Worm (Caenorhabditis elegans) whole organism, late embryonic: ENCODE measurements around the gene smc-5.

Source experiments
- C38D4.7 ChIP-seq: fragments of 200-800 bp; sonication (Bioruptor generic); optimal IDR thresholded peaks from 2 replicates; lab custom pipeline; 2018; ENCODE audit warnings: mild to moderate bottlenecking, missing genetic modification characterization, moderate library complexity, missing compliant biosample characterization
- K02D7.2 ChIP-seq: sonication (generic microtip); optimal IDR thresholded peaks from 2 replicates; lab custom pipeline; 2017; ENCODE audit warnings: mild to moderate bottlenecking, missing genetic modification characterization, missing compliant biosample characterization
- T23F11.4 ChIP-seq: fragments of 200-800 bp; sonication (Bioruptor generic); optimal IDR thresholded peaks from 2 replicates; lab custom pipeline; 2018; ENCODE audit warnings: mild to moderate bottlenecking, missing genetic modification characterization, missing compliant biosample characterization
- ahr-1 ChIP-seq: sonication (generic microtip); optimal IDR thresholded peaks from 2 replicates; lab custom pipeline; 2016; ENCODE audit warnings: missing genetic modification characterization, missing compliant biosample characterization
- ama-1 ChIP-seq: fragments of 150-350 bp; optimal IDR thresholded peaks from 2 replicates; lab custom pipeline; 2014
- ceh-18 ChIP-seq: sonication (generic microtip); optimal IDR thresholded peaks from 2 replicates; lab custom pipeline; 2016; ENCODE audit warnings: missing genetic modification characterization, missing compliant biosample characterization
- ceh-2 ChIP-seq: sonication (generic microtip); optimal IDR thresholded peaks from 2 replicates; lab custom pipeline; 2016; ENCODE audit warnings: missing genotype, missing genetic modification characterization, missing compliant biosample characterization
- ceh-22 ChIP-seq: sonication (generic microtip); optimal IDR thresholded peaks from 2 replicates; lab custom pipeline; 2017; ENCODE audit warnings: missing biosample characterization, missing genetic modification characterization
- ceh-30 ChIP-seq: fragments of 150-350 bp; optimal IDR thresholded peaks from 2 replicates; lab custom pipeline; 2014; ENCODE audit warnings: missing biosample characterization, missing genetic modification characterization
- ceh-31 ChIP-seq: sonication (generic microtip); optimal IDR thresholded peaks from 2 replicates; lab custom pipeline; 2016; ENCODE audit warnings: missing genetic modification characterization, missing compliant biosample characterization
- ceh-34 ChIP-seq: sonication (generic microtip); optimal IDR thresholded peaks from 2 replicates; lab custom pipeline; 2016; ENCODE audit warnings: mild to moderate bottlenecking, missing genetic modification characterization, missing compliant biosample characterization
- ceh-48 ChIP-seq: sonication (generic microtip); optimal IDR thresholded peaks from 2 replicates; lab custom pipeline; 2016; ENCODE audit warnings: missing genetic modification characterization, inconsistent platforms, missing compliant biosample characterization
- ceh-6 ChIP-seq: fragments of 200-800 bp; sonication (Bioruptor generic); optimal IDR thresholded peaks from 2 replicates; lab custom pipeline; 2018; ENCODE audit warnings: mild to moderate bottlenecking, missing genetic modification characterization, missing compliant biosample characterization
- elt-2 ChIP-seq: sonication (generic microtip); optimal IDR thresholded peaks from 2 replicates; lab custom pipeline; 2016; ENCODE audit warnings: missing genetic modification reagents, missing genetic modification characterization, missing compliant biosample characterization
- fkh-10 ChIP-seq: fragments of 150-350 bp; optimal IDR thresholded peaks from 2 replicates; lab custom pipeline; 2014; ENCODE audit warnings: missing biosample characterization, missing genetic modification reagents, missing genetic modification characterization
- fkh-6 ChIP-seq: sonication (generic microtip); optimal IDR thresholded peaks from 2 replicates; lab custom pipeline; 2016; ENCODE audit warnings: missing genetic modification characterization, missing compliant biosample characterization
- hlh-30 ChIP-seq: sonication (generic microtip); optimal IDR thresholded peaks from 2 replicates; lab custom pipeline; 2017; ENCODE audit warnings: antibody characterized with exemption, missing genetic modification characterization, missing compliant biosample characterization; ENCODE audit not compliant: insufficient read depth
- hlh-6 ChIP-seq: sonication (generic microtip); optimal IDR thresholded peaks from 2 replicates; lab custom pipeline; 2016; ENCODE audit warnings: missing genotype, missing genetic modification characterization, missing compliant biosample characterization
- lim-6 ChIP-seq: sonication (generic microtip); optimal IDR thresholded peaks from 2 replicates; lab custom pipeline; 2016; ENCODE audit warnings: missing genetic modification characterization, missing compliant biosample characterization
- madf-2 ChIP-seq: sonication (generic microtip); optimal IDR thresholded peaks from 2 replicates; lab custom pipeline; 2017; ENCODE audit warnings: missing genetic modification characterization, missing compliant biosample characterization
- nfya-1 ChIP-seq: sonication (generic microtip); optimal IDR thresholded peaks from 2 replicates; lab custom pipeline; 2017; ENCODE audit warnings: missing genetic modification characterization, mild to moderate bottlenecking, missing compliant biosample characterization, antibody characterized with exemption, moderate library complexity
- odd-2 ChIP-seq: sonication (generic microtip); optimal IDR thresholded peaks from 2 replicates; lab custom pipeline; 2017; ENCODE audit warnings: antibody characterized with exemption, mild to moderate bottlenecking, missing genetic modification characterization, missing compliant biosample characterization
- pag-3 ChIP-seq: sonication (generic microtip); optimal IDR thresholded peaks from 2 replicates; lab custom pipeline; 2016; ENCODE audit warnings: missing compliant biosample characterization, missing genetic modification characterization, borderline replicate concordance
- pha-2 ChIP-seq: sonication (generic microtip); optimal IDR thresholded peaks from 2 replicates; lab custom pipeline; 2017; ENCODE audit warnings: mild to moderate bottlenecking, missing genetic modification characterization, missing compliant biosample characterization
- pqm-1 ChIP-seq: sonication (generic microtip); optimal IDR thresholded peaks from 2 replicates; lab custom pipeline; 2016; ENCODE audit warnings: missing genetic modification characterization, missing compliant biosample characterization
- pros-1 ChIP-seq: fragments of 150-350 bp; optimal IDR thresholded peaks from 2 replicates; lab custom pipeline; 2014; ENCODE audit warnings: missing biosample characterization, missing genetic modification reagents, missing genetic modification characterization
- sdc-2 ChIP-seq: sonication (generic microtip); optimal IDR thresholded peaks from 2 replicates; lab custom pipeline; 2016; ENCODE audit warnings: missing genotype, missing genetic modification characterization, missing compliant biosample characterization
- sox-2 ChIP-seq: fragments of 200-800 bp; sonication (Bioruptor generic); IDR thresholded peaks from 2 replicates; pipeline ENCODE4 v1.3.6; 2022; ENCODE audit warnings: missing genetic modification reagents, missing genetic modification characterization, missing compliant biosample characterization
- sox-4 ChIP-seq: sonication (generic microtip); optimal IDR thresholded peaks from 2 replicates; lab custom pipeline; 2017; ENCODE audit warnings: mild to moderate bottlenecking, missing genetic modification characterization, inconsistent platforms, missing compliant biosample characterization
- ttx-3 ChIP-seq: sonication (generic microtip); optimal IDR thresholded peaks from 2 replicates; lab custom pipeline; 2016; ENCODE audit warnings: missing genetic modification reagents, missing genetic modification characterization, missing compliant biosample characterization
- unc-86 ChIP-seq: sonication (generic microtip); optimal IDR thresholded peaks from 2 replicates; lab custom pipeline; 2016; ENCODE audit warnings: missing genetic modification characterization, missing compliant biosample characterization
- ztf-16 ChIP-seq: sonication (generic microtip); optimal IDR thresholded peaks from 2 replicates; lab custom pipeline; 2017; ENCODE audit warnings: missing genetic modification characterization, missing compliant biosample characterization

smc-5 gene

DNA sequence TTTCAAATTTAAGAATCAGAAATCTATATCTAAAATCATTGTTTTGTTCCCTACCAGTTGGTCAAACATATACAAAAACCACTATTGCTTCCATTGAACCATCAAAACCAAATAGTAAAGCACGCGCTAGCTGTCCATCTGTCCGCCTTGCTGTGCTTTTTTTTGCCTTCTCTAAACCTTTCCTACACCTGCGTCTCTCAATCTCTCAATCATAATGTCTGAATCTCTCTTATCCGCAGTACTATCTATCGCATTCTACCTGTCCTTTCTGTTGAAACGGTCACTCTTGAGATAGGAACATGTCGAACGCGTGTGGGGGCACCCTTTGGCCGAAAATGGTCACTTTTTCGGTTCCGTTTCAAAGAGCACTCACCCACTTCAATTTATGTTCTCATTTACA lies 14.6 kb upstream of the smc-5 start:
- TF ChIP-seq pros-1 (tag; lab: Kevin White, UChicago) (no peak), nfya-1 (tag; lab: Kevin White, UChicago) (peak; percentile 24), elt-2 (tag; lab: Kevin White, UChicago) (peak; percentile 74)
- TF ChIP-seq, all 69 proteins: peak for 2

- no peak for TF ChIP-seq ceh-2
- TF ChIP-seq pha-2 (tag; lab: Kevin White, UChicago) = no peak
- TF ChIP-seq ceh-31 (tag; lab: Kevin White, UChicago) = peak; percentile 18
- TF ChIP-seq, all 69 proteins: peak for 1
These were observed 13.6 kb upstream of the smc-5 start for ce11 chrII:5048185-5048795.

DNA sequence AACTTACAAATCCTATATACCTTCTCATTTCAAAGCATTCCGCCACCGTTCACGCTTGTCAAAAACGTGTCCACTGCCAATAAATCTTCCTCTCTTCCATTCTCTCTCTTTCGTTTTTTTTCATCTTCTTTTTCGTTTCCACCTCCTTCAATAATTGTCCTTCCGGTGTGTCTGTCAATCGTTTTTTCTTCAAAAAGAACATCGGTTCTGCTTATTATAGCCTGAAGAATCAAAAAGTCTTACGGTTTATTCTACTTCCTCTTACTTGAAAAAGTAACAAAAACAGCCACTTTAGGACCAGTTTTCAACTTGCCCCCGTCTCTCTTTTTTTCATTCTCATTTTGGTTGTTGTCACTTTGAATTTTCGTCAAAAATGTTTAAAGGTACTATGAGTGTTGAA lies 12.7 kb upstream of the smc-5 start:
- no peak for TF ChIP-seq C38D4.7 (GFP tag; lab: Kevin White, UChicago)
- no peak for TF ChIP-seq hlh-6 (tag; lab: Kevin White, UChicago)
- TF ChIP-seq ahr-1 (tag; lab: Kevin White, UChicago) = no peak
- TF ChIP-seq sdc-2 (tag; lab: Kevin White, UChicago) = no peak
- TF ChIP-seq fkh-6 (tag; lab: Kevin White, UChicago) = no peak
- TF ChIP-seq ceh-30 (tag; lab: Kevin White, UChicago) = no peak
- TF ChIP-seq nfya-1 (tag; lab: Kevin White, UChicago) = no peak
- no peak for TF ChIP-seq T23F11.4 (GFP tag; lab: Kevin White, UChicago)
- TF ChIP-seq lim-6 (tag; lab: Kevin White, UChicago) = no peak
- TF ChIP-seq sox-2 = no peak
- no peak for TF ChIP-seq hlh-30 (tag; lab: Kevin White, UChicago)
- no peak for TF ChIP-seq ceh-18 (tag; lab: Kevin White, UChicago)
- no peak for TF ChIP-seq pag-3 (tag; lab: Kevin White, UChicago)
- TF ChIP-seq ttx-3 (tag; lab: Kevin White, UChicago) = no peak
- TF ChIP-seq ceh-34 (tag; lab: Kevin White, UChicago) = no peak
- no peak for TF ChIP-seq madf-2 (tag; lab: Kevin White, UChicago)

DNA sequence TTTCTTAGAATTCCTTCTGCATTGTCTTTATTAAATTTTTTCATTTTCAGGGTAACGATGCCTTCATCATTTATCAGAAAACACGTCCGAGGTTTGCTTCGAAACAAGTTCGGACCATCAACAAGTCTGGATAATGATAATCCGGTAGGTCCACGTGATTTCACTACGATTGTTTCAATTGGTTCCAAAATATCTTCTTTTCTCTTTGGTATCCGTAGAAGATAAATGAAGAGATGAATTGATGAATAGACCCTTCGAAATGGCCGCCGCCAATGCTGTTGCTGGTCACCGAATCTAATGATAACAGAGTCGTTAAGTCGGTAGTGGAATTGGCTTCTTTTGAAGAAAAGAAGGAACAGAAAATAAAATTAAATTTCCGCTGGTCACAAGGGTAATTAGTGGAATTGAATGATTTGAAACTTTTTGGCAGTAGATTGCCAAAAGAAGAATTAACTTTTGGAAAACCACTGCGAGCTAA lies 12.0 kb upstream of the smc-5 start, which contains the start of gene F33G12.6:
TSS of gene F33G12.6 (plus strand) at position 51 of the 478 bp plus-strand sequence.
- TF ChIP-seq odd-2 (no peak), ceh-6 (GFP tag; lab: Kevin White, UChicago) (no peak), fkh-6 (tag; lab: Kevin White, UChicago) (no peak), ahr-1 (tag; lab: Kevin White, UChicago) (no peak), sox-4 (tag; lab: Kevin White, UChicago) (no peak), fkh-10 (no peak), K02D7.2 (tag; lab: Kevin White, UChicago) (no peak), ceh-30 (tag; lab: Kevin White, UChicago) (no peak), ztf-16 (tag; lab: Kevin White, UChicago) (no peak), unc-86 (no peak), ceh-22 (tag; lab: Kevin White, UChicago) (no peak), ama-1 (lab: Kevin White, UChicago) (no peak)

DNA sequence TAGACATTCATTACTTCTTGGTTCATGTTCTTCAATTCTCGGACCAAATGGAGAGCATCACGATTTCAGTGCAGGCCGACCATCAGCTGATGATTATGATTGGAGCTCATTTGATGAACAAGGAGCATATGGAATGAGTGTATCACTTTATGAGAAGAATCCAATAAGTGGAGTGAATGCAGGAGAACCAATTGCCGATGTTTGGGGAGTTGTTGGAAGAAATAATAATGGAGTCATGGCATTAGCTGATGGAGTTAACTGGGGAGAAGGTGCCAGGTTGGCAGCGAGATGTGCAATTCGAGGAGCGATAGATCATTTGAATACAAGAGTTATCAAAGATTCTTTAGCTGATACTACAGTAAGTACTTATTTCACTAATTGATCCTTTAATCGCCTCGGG lies 11.1 kb upstream of the smc-5 start:
- TF ChIP-seq pqm-1 (tag; lab: Kevin White, UChicago) = no peak
- no peak for TF ChIP-seq ceh-18 (tag; lab: Kevin White, UChicago)
- TF ChIP-seq ama-1 (lab: Kevin White, UChicago) = no peak
- no peak for TF ChIP-seq ceh-48
- no peak for TF ChIP-seq pha-2 (tag; lab: Kevin White, UChicago)
- no peak for TF ChIP-seq nfya-1 (tag; lab: Kevin White, UChicago)
- no peak for TF ChIP-seq sox-4 (tag; lab: Kevin White, UChicago)
- TF ChIP-seq pros-1 (tag; lab: Kevin White, UChicago) = no peak
- TF ChIP-seq, all 69 proteins: peak for 0
